Worm (Caenorhabditis elegans): ENCODE measurements around the gene E02C12.19.
A peak's percentile ranks its signal among the peaks of the same experiment; 100 is the strongest.

The E02C12.19 gene

DNA sequence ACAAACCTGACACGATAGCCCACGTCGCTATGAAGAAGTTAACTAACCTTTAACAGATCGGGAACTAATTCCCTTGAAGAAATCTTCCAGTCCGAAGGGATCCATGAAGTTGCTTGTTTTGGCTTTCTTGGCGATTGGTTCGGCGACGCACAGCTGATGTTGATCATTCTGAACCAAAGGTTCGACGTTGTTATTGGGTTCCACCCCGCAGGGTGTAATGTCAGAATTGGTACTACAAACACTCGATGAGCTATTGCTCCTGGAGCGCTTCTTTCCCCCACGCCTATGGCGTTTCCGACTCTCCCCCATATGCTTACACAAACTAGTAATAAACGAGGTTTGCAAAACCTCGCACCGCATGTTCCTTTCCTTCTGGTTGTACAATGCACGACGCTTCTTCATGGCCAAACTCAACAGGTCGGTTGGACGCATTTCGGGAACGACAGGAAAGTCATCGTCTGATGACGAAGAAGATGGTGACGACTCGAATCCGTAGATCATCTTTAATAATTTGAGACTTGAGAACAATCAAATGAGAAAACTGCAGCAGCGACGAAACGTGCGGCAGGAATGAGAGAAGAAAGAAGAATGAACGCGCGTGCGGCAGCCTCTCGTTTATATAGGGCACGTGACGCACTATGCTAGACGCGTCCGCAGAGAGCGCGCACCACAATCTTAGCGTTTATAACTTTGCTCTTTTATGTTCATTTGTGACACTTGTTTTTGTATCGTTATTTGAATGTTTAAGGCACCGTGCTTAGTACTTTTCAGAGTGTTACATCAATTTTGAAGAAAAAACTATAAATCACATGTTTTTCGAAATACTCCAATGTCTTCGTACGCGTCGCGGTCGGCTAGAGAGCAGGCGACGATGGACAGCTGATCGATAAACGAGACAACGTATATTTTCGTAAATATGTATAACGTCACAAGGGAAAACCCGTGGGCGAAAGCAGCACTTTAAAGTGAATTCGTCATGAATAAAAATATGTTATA, 32.4 kb downstream of the E02C12.19 start, which contains the start of gene tos-1 (continued):
- TF ChIP-seq unc-130 (GFP tag; optimal IDR thresholded peaks at IDR 0.05) = peak; percentile 58
- TF ChIP-seq nhr-10 (tag; optimal IDR thresholded peaks at IDR 0.05) = peak; percentile 94
- TF ChIP-seq T26A8.4 (GFP tag; IDR thresholded peaks at IDR 0.05) = peak; percentile 96
- TF ChIP-seq nhr-102 (tag; optimal IDR thresholded peaks at IDR 0.05) = peak; percentile 97
- peak; percentile 95 for TF ChIP-seq F37D6.2 (tag; optimal IDR thresholded peaks at IDR 0.05)
- peak; percentile 91 for TF ChIP-seq lin-29 (GFP tag; IDR thresholded peaks at IDR 0.05)
- TF ChIP-seq unc-39 (tag; optimal IDR thresholded peaks at IDR 0.05) = peak; percentile 63
- peak; percentile 98 for TF ChIP-seq tra-1 (GFP tag; IDR thresholded peaks at IDR 0.05)
- TF ChIP-seq dve-1 (tag; optimal IDR thresholded peaks at IDR 0.05; ENCODE audit: insufficient read depth) = peak; percentile 95
- TF ChIP-seq mxl-2 (GFP tag; conservative IDR thresholded peaks at IDR 0.05) = peak; percentile 77; the same call in 1 of the 2 replicates
- peak; percentile 84 for TF ChIP-seq lin-38 (GFP tag; IDR thresholded peaks at IDR 0.05)
- peak; percentile 45 for TF ChIP-seq Y5F2A.4 (GFP tag; optimal IDR thresholded peaks at IDR 0.05)
- TF ChIP-seq ztf-11 (tag; optimal IDR thresholded peaks at IDR 0.05) = no peak
- peak; percentile 71 for TF ChIP-seq nhr-237 (tag; optimal IDR thresholded peaks at IDR 0.05)
- peak; percentile 51 for TF ChIP-seq lir-3 (tag; optimal IDR thresholded peaks at IDR 0.05)
- TF ChIP-seq ztf-7 (tag; optimal IDR thresholded peaks at IDR 0.05) = peak; percentile 80
- TF ChIP-seq aha-1 (tag) = peak; percentile 100
- TF ChIP-seq unc-62 (GFP tag; optimal IDR thresholded peaks at IDR 0.05 in 1 of 2) = peak; percentile 37 to 100
- peak; percentile 70 for TF ChIP-seq unc-62 (tag; optimal IDR thresholded peaks at IDR 0.05)
- TF ChIP-seq spr-1 (tag; optimal IDR thresholded peaks at IDR 0.05) = peak; percentile 90
- TF ChIP-seq F10B5.3 (tag; optimal IDR thresholded peaks at IDR 0.05) = peak; percentile 53
- no peak for TF ChIP-seq daf-12 (tag; optimal IDR thresholded peaks at IDR 0.05)
- TF ChIP-seq nhr-77 (tag; optimal IDR thresholded peaks at IDR 0.05) = peak; percentile 96
- peak; percentile 94 for TF ChIP-seq pha-4 (GFP tag; IDR thresholded peaks at IDR 0.05)
- no peak for TF ChIP-seq pha-4 (tag; optimal IDR thresholded peaks at IDR 0.05)
- peak; percentile 61 for TF ChIP-seq arid-1 (GFP tag; conservative IDR thresholded peaks at IDR 0.05)

DNA sequence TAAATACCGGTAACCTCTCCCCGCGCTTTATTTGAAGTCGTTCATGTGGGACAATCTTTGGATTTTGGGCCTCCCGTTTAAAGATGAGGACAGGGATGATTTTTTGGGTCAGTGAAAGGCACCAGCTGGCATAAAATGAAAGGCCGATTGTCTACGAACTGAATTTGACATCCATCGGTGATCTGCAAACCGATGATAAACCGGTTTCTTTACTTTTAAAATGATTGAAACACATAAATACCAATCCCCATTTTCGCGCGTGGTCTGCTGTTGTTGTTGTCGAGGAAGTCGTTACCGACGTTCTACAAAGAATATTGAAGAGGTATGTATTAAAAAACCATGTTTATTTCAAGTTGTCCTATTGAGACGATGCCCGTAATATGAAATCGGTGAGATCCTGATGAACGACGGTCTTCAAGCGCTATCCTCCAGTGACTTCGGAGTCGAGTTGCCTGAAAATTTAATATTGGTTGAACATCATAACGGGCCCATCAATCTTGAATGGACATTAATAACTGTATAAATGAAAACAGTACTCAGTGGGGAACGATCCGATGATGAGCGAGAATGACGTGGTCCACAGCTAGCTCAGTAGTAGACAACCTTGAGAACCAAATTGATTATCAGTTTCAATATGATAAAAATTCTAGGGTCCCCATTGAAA, 33.2 kb downstream of the E02C12.19 start:
- TF ChIP-seq sdz-12 (GFP tag; optimal IDR thresholded peaks at IDR 0.05) (no peak), unc-62 (GFP tag; optimal IDR thresholded peaks at IDR 0.05 in 1 of 2) (peak in 1 of 2 experiments; percentile 91), unc-62 (tag; optimal IDR thresholded peaks at IDR 0.05) (no peak), ceh-20 (GFP tag; IDR thresholded peaks at IDR 0.05) (peak; percentile 67), zfp-3 (GFP tag; conservative IDR thresholded peaks at IDR 0.05) (peak; percentile 84), lim-7 (GFP tag; IDR thresholded peaks at IDR 0.05) (peak; percentile 69), mep-1 (tag; optimal IDR thresholded peaks at IDR 0.05) (no peak), egl-43 (GFP tag; IDR thresholded peaks at IDR 0.05) (peak; percentile 57), php-3 (GFP tag; IDR thresholded peaks at IDR 0.05) (peak; percentile 52; the same call in 1 of the 2 replicates), vab-7 (GFP tag; IDR thresholded peaks at IDR 0.05) (peak; percentile 69), dve-1 (tag; optimal IDR thresholded peaks at IDR 0.05; ENCODE audit: insufficient read depth) (peak; percentile 9), nhr-25 (tag; optimal IDR thresholded peaks at IDR 0.05; ENCODE audit: borderline replicate concordance, insufficient read depth) (no peak), tra-1 (GFP tag; IDR thresholded peaks at IDR 0.05) (0 out of 2 replicates have a peak, but pooled peaks have one; percentile 25), saeg-2 (GFP tag; IDR thresholded peaks at IDR 0.05) (peak; percentile 79; the same call in 1 of the 2 replicates), lin-38 (GFP tag; IDR thresholded peaks at IDR 0.05) (peak; percentile 73), hmg-1.1 (GFP tag; IDR thresholded peaks at IDR 0.05) (peak; percentile 59), ctbp-1 (GFP tag; IDR thresholded peaks at IDR 0.05) (peak; percentile 64), nhr-77 (tag; optimal IDR thresholded peaks at IDR 0.05) (no peak), arid-1 (GFP tag; conservative IDR thresholded peaks at IDR 0.05) (peak; percentile 48; the same call in 1 of the 2 replicates), Y48G9A.11 (GFP tag; IDR thresholded peaks at IDR 0.05) (peak; percentile 75), F26F4.8 (GFP tag; conservative IDR thresholded peaks at IDR 0.05) (no peak), lin-1 (GFP tag; IDR thresholded peaks at IDR 0.05) (peak; percentile 21), dmd-9 (GFP tag; IDR thresholded peaks at IDR 0.05) (peak; percentile 56; the same call in 1 of the 2 replicates), nhr-42 (GFP tag; IDR thresholded peaks at IDR 0.05) (peak; percentile 84), F44E2.7 (GFP tag; IDR thresholded peaks at IDR 0.05) (no peak), pha-4 (GFP tag; IDR thresholded peaks at IDR 0.05) (peak; percentile 58; the same call in 1 of the 2 replicates), pha-4 (tag; optimal IDR thresholded peaks at IDR 0.05) (no peak), aha-1 (tag) (peak; percentile 96), hlh-11 (tag; optimal IDR thresholded peaks at IDR 0.05) (no peak), ztf-11 (tag; optimal IDR thresholded peaks at IDR 0.05) (no peak)

All from whole organism, L4 larva.